Fruit fly (Drosophila melanogaster): Measurements from ENCODE around the gene subdued.

The subdued gene

DNA sequence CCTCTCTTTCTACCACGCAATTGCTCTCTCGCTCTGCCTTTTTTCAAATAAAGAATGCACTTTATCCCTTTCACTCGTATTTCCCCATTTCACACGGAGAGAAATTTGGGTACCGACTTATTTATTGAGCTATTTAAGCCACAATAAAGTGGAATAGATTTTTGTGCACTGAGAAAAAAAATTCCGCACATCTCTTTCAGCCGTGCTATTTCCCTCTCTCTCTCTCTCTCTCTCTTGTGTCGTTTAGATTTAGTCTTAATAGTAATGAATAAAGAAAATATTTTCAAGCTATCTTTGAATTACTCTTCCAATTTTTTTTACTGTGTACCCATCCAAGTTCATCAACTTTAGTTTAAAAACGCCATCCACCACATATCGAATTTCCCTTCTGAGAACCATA lies 18.9 kb downstream of the subdued start (continued):
- TF ChIP-seq Pdp1 (GFP tag; optimal IDR thresholded peaks at IDR 0.05) (peak; percentile 58 to 66), CG15601 (tag; optimal IDR thresholded peaks at IDR 0.05) (peak; percentile 19), amos (GFP tag; IDR thresholded peaks at IDR 0.05; ENCODE audit: partially characterized antibody) (no peak), seq (GFP tag; IDR thresholded peaks at IDR 0.05) (peak; percentile 52; the same call in 1 of the 2 replicates), jumu (GFP tag; optimal IDR thresholded peaks at IDR 0.05) (peak; percentile 18), CG8281 (tag; optimal IDR thresholded peaks at IDR 0.05) (no peak), CG1792 (GFP tag; optimal IDR thresholded peaks at IDR 0.05) (peak; percentile 27), CG1233 (GFP tag; optimal IDR thresholded peaks at IDR 0.05) (peak; percentile 43), BtbVII (GFP tag; optimal IDR thresholded peaks at IDR 0.05) (no peak), Tbp (GFP tag; optimal IDR thresholded peaks at IDR 0.05) (no peak), CG34422 (GFP tag; IDR thresholded peaks at IDR 0.05) (peak; percentile 74; the same call in 2 of the 3 replicates), CG15011 (GFP tag; optimal IDR thresholded peaks at IDR 0.05) (peak; percentile 32), mam (GFP tag; optimal IDR thresholded peaks at IDR 0.05) (peak; percentile 56), Lpt (GFP tag; optimal IDR thresholded peaks at IDR 0.05) (no peak), CG13424 (tag; optimal IDR thresholded peaks at IDR 0.05) (peak; percentile 34), CG15073 (GFP tag; optimal IDR thresholded peaks at IDR 0.05) (no peak), Dip3 (GFP tag; optimal IDR thresholded peaks at IDR 0.05) (peak; percentile 29), Bgb (GFP tag; IDR thresholded peaks at IDR 0.05; ENCODE audit: partially characterized antibody) (no peak), NFAT (GFP tag; IDR thresholded peaks at IDR 0.05) (peak; percentile 59; the same call in 1 of the 2 replicates), hb (GFP tag; IDR thresholded peaks at IDR 0.05; ENCODE audit: partially characterized antibody) (no peak), NC2α (GFP tag; optimal IDR thresholded peaks at IDR 0.05) (no peak), prd (optimal IDR thresholded peaks at IDR 0.05) (no peak), prd (GFP tag; IDR thresholded peaks at IDR 0.05) (peak; percentile 68), gsb-n (tag; optimal IDR thresholded peaks at IDR 0.05) (peak; percentile 43), CG4282 (GFP tag; optimal IDR thresholded peaks at IDR 0.05) (no peak), repo (GFP tag; optimal IDR thresholded peaks at IDR 0.05) (peak; percentile 59), ro (GFP tag; IDR thresholded peaks at IDR 0.05) (0 out of 2 replicates have a peak, but pooled peaks have one; percentile 17), Trl (optimal IDR thresholded peaks at IDR 0.05) (peak in 1 of 2 experiments; percentile 14), Trl (GFP tag; optimal IDR thresholded peaks at IDR 0.05) (peak; percentile 23), tin (GFP tag; optimal IDR thresholded peaks at IDR 0.05) (peak; percentile 37), CG14014 (GFP tag; IDR thresholded peaks at IDR 0.05) (peak; percentile 68), gcm (GFP tag; optimal IDR thresholded peaks at IDR 0.05) (no peak), D (optimal IDR thresholded peaks at IDR 0.05) (no peak), D (GFP tag; optimal IDR thresholded peaks at IDR 0.05) (peak; percentile 31), CG9727 (GFP tag; optimal IDR thresholded peaks at IDR 0.05) (peak; percentile 42), Hsf (GFP tag; optimal IDR thresholded peaks at IDR 0.05) (peak; percentile 65), crc (GFP tag; optimal IDR thresholded peaks at IDR 0.05) (peak; percentile 13), CG14050 (GFP tag; IDR thresholded peaks at IDR 0.05) (peak; percentile 64), tna (GFP tag; IDR thresholded peaks at IDR 0.05; ENCODE audit: partially characterized antibody) (no peak), dpn (GFP tag; optimal IDR thresholded peaks at IDR 0.05) (peak; percentile 53 to 60), CG43689 (GFP tag; IDR thresholded peaks at IDR 0.05) (peak; percentile 40), bowl (GFP tag; IDR thresholded peaks at IDR 0.05) (no peak), CG10654 (GFP tag; optimal IDR thresholded peaks at IDR 0.05) (peak; percentile 23), Sox100B (GFP tag; optimal IDR thresholded peaks at IDR 0.05) (peak; percentile 28), CG6254 (GFP tag; optimal IDR thresholded peaks at IDR 0.05) (peak; percentile 27), Med (GFP tag) (peak; percentile 96), lab (GFP tag; optimal IDR thresholded peaks at IDR 0.05) (peak; percentile 55), Sox102F (GFP tag; optimal IDR thresholded peaks at IDR 0.05) (peak; percentile 73), rib (GFP tag; IDR thresholded peaks at IDR 0.05) (0 out of 2 replicates have a peak, but pooled peaks have one; percentile 25), CG10209 (GFP tag; optimal IDR thresholded peaks at IDR 0.05) (peak; percentile 34), Stat92E (GFP tag; optimal IDR thresholded peaks at IDR 0.05) (no peak)

Data from whole organism, embryonic.